Worm (Caenorhabditis elegans) whole organism, dauer: ENCODE measurements around the gene rpl-16.

Experiments used
- unc-62 ChIP-seq: sonication (generic microtip); optimal IDR thresholded peaks from 2 replicates; lab custom pipeline; 2017; ENCODE audit warnings: missing biosample characterization, missing genetic modification reagents, missing genetic modification characterization

The rpl-16 gene

DNA sequence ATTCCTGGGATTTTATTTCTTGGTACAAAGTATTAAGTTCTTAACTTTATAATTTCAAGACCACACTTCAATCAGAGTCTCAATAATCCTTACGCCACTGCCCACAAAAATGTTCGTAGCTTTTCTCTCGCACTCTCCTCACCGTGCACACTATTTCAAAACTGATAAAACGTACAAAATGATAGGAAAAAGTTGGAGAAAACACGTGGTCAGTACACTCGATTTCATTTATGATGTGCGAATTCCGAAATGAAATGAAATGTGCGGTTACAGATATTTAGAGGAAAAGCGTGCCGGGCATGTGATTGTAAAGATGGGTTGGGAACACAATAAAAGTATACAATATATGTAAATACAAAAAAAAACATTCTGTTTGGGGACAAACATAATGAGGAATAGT is 17.0 kb upstream of the rpl-16 start:
- TF ChIP-seq unc-62 (GFP tag; lab: Kevin White, UChicago): no peak

DNA sequence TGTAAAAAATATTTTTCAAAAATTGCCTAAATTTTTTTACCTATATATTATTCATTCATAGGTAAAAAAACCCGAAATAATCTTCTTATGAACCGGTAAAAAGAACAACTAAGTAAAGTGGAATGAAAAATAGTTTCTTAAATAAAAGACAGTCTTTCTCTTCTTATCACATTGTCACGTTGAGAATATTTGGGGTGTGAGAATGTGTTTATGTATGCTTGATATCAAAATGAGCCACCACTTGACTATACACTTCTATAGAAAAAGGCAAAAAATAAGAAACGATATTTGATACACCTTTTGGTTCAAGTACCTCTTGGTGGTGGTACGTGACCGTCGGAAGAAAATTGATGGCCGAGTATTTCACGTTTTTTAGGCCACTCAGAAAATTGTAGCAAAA is 16.1 kb upstream of the rpl-16 start, which contains the start of gene hmit-1.3:
Gene hmit-1.3, minus strand, starts transcription at position 103 of the 400 bp plus-strand sequence.
- TF ChIP-seq unc-62 (GFP tag; lab: Kevin White, UChicago): no peak

DNA sequence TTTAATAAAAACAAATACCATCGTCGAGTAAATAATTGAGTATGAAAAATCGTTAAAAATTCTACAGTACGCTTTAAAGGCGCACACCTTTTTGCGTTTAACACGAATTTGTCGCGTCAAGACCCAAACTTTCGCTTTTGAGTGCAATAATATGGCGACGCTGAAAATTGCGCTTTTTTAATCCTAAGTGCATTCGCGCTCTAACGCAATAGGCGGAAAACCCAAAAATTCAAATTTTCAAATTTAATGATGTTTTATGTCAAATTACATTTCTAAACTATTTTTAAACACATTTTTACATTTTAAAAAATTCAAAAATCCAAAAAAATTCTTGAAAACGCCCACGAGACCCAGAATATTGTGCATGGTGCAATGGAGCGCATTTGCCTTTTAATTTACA is 8.4 kb upstream of the rpl-16 start:
- no peak for TF ChIP-seq unc-62 (GFP tag; lab: Kevin White, UChicago)

DNA sequence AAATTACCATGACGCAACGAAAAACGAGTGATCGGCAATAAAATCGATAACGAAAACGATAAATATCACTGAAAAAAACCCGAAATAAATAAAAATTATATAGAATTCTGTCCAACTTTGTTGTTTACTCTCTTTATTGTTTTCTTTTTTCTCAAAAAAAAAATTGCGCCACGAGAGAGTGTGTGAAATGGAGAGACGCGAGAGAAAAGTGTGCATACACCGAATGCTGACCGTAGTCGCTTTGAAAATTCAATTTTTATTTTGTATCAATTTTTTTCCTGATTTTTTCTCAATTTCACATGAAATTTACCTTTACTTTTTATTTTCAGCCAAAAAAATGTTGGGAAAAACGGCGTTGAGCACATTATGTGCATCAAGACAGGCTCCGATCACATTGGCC is 6.5 kb upstream of the rpl-16 start, which contains the start of the genes M01F1.4 and mrpl-35:
Gene M01F1.4, minus strand, starts transcription at position 126 of the 400 bp plus-strand sequence.
Gene mrpl-35, plus strand, starts transcription at position 330 of the 400 bp plus-strand sequence.
- TF ChIP-seq unc-62 (GFP tag; lab: Kevin White, UChicago): no peak

DNA sequence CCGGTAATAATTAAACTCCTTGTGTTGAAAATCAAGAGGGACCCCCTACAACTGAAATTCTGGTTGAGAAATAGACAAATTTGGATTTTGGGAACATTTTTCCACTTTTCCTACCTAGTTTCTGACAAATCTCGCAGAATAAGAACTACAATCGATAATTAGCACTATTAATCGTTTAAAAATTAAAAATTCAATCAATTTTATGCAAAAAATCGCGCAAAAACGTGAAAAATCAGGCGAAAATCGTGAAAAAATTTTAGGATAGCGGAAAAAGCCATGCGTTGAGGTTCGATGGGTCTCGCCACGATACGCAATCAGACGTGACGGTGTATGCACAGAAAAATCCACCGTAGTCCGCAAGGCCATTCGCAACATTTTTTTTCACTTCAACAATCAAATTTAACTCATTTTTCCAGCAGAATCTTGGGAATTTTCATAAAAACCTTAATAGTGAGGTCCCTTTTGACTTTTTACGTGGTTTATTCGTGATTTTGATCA is 1.7 kb upstream of the rpl-16 start, which contains the start of gene lias-1:
Gene lias-1, minus strand, starts transcription at position 51 of the 498 bp plus-strand sequence.
- TF ChIP-seq unc-62 (GFP tag; lab: Kevin White, UChicago): no peak

DNA sequence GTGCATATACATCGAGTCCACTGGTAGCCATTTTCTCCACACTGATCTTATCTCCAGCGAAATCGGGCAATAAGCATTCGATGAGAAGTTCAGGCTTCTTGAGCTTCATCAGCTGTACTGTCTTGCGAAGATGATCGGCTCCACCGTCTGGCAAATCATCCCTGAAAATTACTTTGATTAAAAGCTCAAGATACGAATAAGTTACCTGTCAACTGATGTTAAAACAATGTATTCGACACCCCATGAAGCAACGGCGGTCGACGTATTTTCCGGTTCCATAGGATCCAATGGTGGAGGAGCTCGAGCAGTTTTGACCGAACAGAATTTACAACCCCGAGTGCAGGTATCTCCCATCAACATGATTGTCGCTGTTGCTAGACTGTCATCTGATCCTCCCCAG is 835 bp upstream of the rpl-16 start:
- TF ChIP-seq unc-62 (GFP tag; lab: Kevin White, UChicago): no peak

DNA sequence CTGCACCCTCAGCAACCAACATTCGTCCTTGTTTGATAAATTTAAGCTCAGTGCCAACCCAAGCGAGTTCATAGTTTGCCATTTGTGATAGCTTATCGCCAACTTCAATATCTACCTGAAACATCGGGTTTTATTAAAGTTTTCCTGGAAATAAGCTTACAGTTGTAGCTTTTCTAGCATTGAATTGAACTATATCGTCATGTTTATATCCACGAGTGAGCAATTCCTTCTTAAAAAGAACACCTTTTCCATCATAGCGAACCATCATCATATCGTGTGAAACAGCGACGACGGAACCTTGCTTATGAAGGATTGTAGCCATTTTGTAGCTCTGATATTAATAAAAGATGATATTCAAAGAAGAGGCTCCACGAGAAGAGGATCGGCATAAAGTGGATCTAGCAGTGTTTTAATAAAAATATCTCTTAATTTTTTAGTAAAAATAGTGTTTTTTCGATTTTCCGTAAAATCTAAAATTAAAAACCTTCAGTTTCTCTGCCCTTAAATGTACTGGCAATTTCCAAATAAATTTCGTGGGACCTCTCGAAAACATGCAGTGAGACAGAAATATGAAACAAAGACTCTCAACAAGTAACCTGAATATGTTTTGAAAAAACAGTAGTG is 1.1 kb downstream of the rpl-16 start, which contains the start of gene M01F1.8:
Gene M01F1.8, minus strand, starts transcription at position 335 of the 624 bp plus-strand sequence.
- no peak for TF ChIP-seq unc-62 (GFP tag; lab: Kevin White, UChicago)

DNA sequence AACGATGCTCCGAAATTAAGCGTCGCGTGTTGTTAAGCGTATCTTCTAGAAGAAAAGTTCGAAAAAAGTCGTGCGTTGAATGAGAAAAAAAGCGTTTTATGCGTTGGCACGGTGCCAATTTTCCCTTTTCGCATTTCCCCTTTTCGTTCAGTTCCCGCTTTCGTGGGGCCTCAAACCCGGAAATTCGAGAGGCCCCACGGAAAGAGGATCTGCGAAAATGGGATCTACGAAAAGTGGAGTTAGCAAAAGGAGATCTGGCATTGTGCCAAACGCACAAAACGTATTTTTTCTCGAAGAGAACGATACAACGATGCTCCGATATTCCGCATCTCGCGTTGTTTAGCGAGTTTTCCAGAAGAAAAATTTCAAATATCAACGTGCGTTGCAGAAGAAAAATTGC is 3.6 kb downstream of the rpl-16 start:
- no peak for TF ChIP-seq unc-62 (GFP tag; lab: Kevin White, UChicago)

DNA sequence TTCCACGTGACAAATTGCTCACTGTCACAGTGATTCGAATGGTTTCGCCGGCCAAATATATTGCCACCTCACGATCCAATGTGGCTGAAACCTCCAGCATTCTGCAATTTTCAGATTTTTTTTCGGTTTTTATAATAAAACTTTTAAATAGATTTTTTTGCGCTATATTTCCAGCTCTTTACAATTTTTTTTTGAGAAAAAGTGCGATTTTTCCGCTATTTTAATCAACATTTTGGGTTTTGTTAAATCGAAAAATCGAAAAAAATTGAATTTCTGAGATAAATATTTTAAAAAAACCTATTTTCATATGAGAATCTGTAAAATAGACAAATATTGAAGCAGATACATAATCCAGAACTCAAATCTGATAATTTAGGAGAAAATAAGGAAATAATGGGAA is 4.4 kb downstream of the rpl-16 start, which contains the start of gene M01F1.9:
Gene M01F1.9, minus strand, starts transcription at position 101 of the 400 bp plus-strand sequence.
- TF ChIP-seq unc-62 (GFP tag; lab: Kevin White, UChicago): no peak

DNA sequence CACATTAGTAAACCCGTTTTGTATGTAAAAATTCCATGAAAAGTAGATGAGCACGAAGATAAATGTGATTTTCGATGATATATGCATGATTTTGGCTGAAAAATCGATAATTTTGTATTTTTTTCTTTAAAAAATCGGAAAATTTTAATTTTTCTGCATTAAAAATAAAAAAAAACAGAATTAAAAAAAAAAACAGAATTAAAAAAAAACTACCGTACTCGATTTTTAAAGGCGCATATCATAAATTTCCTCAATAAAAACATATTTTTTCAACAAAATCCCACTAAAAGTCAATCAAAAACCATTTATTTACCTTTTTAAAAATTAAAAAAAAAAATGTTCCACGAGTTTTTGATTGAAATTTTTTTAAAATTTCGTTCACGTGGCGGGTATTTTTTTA is 10.3 kb downstream of the rpl-16 start, which contains the start of gene gly-14:
Gene gly-14, minus strand, starts transcription at position 101 of the 400 bp plus-strand sequence.
- no peak for TF ChIP-seq unc-62 (GFP tag; lab: Kevin White, UChicago)

DNA sequence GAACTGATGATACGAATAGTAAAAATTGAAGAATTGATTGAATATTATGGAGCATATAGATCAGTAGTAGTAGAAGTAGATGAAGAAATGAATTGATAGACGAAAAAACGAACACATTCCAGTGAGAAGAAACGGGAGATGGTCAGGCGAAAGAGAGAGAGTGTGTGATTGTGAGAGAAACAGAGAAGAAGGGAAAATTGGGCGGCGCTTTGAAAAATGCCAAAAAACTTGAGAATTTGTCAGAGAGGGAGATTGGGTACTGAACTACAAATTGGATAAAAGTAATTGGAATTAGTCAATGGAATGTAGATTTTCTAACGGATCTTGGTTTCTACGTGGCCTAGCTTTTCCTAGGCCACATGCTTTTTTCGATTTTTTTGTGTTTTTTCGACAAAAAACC is 15.2 kb downstream of the rpl-16 start, which contains the start of gene C34C12.7:
Gene C34C12.7, minus strand, starts transcription at position 118 of the 400 bp plus-strand sequence.
- no peak for TF ChIP-seq unc-62 (GFP tag; lab: Kevin White, UChicago)

DNA sequence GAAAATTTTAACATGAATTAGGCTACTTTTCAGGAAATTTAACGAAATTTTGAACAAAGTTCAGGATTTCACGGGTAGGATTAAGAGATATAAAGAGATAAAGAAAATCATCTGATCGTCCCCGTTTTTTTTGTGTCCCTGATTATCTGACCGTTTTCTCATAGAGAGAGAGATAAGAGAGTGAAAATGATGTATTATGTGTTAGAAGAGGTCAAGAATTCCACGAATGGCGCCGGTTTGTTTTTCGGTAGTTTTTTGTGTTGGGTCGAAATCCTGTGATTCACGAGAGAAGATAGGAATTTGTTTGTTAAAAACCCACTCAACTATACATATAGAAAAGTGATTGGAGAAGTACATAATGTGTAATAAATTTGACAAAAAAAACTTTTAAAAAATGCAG is 16.3 kb downstream of the rpl-16 start:
- no peak for TF ChIP-seq unc-62 (GFP tag; lab: Kevin White, UChicago)

DNA sequence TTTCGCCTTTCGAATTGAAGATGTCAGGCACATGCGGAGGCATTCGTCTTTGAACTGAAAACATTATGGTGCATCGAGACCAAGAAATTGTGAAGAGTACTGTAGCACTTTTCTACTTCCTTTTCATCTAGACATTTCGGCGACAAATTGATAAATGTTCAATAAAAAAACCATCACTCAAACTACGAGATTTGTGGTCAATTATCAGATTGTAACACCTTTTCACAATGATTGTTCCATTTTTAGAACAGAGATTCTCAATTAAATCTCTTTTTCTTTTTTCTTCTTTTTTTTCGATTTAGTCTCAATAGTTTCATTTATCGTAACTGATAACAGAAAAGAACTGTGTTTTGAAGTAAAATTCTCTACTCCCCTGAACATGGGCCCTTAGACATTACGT is 17.3 kb downstream of the rpl-16 start:
- no peak for TF ChIP-seq unc-62 (GFP tag; lab: Kevin White, UChicago)

DNA sequence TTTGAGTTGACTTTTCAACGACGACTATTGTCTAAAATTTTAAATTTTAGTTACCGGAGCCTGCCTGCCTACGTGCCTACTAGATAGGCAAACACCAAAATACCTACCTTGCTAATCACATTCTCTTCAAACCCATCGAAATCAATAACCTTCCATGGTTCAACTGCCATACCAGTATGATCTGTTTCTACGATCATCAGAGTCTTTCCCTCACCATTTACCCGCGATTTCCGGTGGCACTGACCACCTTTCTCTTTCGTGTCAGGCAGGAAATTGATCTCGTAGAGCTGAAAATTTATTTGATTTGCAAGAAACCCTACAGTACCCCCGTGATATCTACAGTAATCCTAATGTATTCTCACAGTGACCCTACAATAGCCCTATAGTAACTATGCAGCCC is 18.4 kb downstream of the rpl-16 start:
- TF ChIP-seq unc-62 (GFP tag; lab: Kevin White, UChicago): no peak

DNA sequence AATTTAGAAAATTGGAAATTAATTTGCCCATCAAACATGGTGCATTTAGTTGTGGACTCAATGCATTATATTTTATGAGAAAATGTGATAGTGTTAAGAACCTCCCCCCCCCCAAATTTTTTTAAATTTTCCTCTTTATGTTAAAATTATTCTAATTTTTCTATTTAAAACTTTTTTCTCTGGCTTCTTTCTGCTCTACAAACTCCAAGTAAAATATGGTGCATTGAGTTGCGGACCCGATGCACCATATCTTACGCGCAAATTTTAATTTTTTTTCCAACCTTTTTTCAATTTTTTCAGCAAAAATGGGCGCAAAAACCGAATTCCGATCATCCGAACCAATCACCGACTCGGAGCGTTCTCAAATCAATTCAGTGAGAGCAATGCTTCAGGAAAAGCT is 21.1 kb downstream of the rpl-16 start, which contains the start of gene C34C12.6:
Gene C34C12.6, plus strand, starts transcription at position 301 of the 400 bp plus-strand sequence.
- TF ChIP-seq unc-62 (GFP tag; lab: Kevin White, UChicago): no peak

DNA sequence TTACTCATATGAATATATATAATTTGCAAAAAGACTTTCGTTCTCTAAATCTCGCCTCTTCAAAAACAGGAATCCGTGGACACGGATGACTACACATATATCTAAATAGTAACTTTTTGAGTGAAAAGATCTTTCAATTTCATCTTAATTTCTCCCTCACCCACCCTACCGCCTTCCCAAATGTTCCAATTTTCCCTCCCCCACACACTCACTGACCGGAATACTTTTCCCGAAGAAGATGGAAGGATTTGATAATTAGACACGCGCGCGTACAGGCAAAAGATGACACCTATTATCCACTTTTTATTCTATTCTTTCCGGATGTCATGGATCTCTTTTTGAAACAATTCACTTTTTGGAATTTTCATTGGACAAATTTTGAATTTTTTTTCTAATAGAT is 22.5 kb downstream of the rpl-16 start:
- no peak for TF ChIP-seq unc-62 (GFP tag; lab: Kevin White, UChicago)

DNA sequence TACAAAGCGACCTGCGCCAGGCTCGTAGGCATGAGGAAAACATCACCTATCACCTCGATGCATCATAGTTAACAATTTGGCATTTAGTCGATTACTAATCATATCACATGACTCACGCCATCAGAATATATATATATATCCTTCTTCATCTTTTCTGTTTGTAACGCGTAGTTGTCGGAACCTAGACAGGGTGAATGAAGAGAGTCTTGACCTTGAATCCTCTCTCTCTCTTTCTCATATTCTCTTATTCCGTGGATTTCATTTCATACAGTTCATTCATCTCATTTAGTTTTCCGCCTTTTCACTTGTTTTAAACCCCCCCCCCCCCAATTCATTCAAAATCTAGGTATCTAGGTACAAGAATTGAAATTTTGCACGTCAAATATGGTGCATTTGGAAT is 23.2 kb downstream of the rpl-16 start:
- TF ChIP-seq unc-62 (GFP tag; lab: Kevin White, UChicago): no peak
